Worm (Caenorhabditis elegans) whole organism, L4 larva: ENCODE data around the gene tric-1B.2.

Experiments
- F26F4.8 ChIP-seq: fragments of 200-800 bp; sonication (Bioruptor generic); conservative IDR thresholded peaks from 2 replicates; pipeline ENCODE4 v1.3.6; 2022; ENCODE audit warnings: missing genetic modification characterization, missing compliant biosample characterization
- R02D3.7 ChIP-seq: fragments of 150-350 bp; sonication (generic microtip); optimal IDR thresholded peaks from 3 replicates; lab custom pipeline; 2014; ENCODE audit warnings: missing biosample characterization, missing genetic modification characterization
- Y75B8A.6 ChIP-seq: fragments of 200-800 bp; sonication (Bioruptor generic); IDR thresholded peaks from 2 replicates; pipeline ENCODE4 v1.3.6; 2022; ENCODE audit warnings: missing genetic modification reagents, missing genetic modification characterization, missing compliant biosample characterization
- aha-1 ChIP-seq: fragments of 150-350 bp; peaks from one replicate; lab custom pipeline; 2014; ENCODE audit warnings: missing biosample characterization, missing genetic modification characterization
- aly-2 ChIP-seq: sonication (generic microtip); optimal IDR thresholded peaks from 2 replicates; lab custom pipeline; 2018; ENCODE audit warnings: missing biosample characterization, missing genetic modification characterization
- ceh-28 ChIP-seq: fragments of 150-350 bp; optimal IDR thresholded peaks from 2 replicates; lab custom pipeline; 2014; ENCODE audit warnings: missing biosample characterization, missing genetic modification reagents, missing genetic modification characterization
- daf-16 ChIP-seq, 3 experiments: sonication (generic microtip); optimal IDR thresholded peaks; 2 replicates each; lab custom pipeline; 2016 to 2017; ENCODE audit warnings: missing genetic modification characterization in 3 of 3, missing genetic modification reagents in 3 of 3, mild to moderate bottlenecking in 2 of 3, missing compliant biosample characterization in 2 of 3, missing biosample characterization in 1 of 3, moderate library complexity in 1 of 3
- dmd-6 ChIP-seq: fragments of 200-800 bp; sonication (Bioruptor generic); IDR thresholded peaks from 2 replicates; pipeline ENCODE4 v1.3.6; 2022; ENCODE audit warnings: missing genetic modification reagents, missing genetic modification characterization, missing compliant biosample characterization
- dmd-8 ChIP-seq: fragments of 200-800 bp; sonication (Bioruptor generic); IDR thresholded peaks from 2 replicates; pipeline ENCODE4 v1.3.6; 2022; ENCODE audit warnings: missing genetic modification characterization, missing compliant biosample characterization
- dpl-1 ChIP-seq: fragments of 150-350 bp; optimal IDR thresholded peaks from 2 replicates; lab custom pipeline; 2014; ENCODE audit warnings: missing biosample characterization, missing genetic modification reagents, missing genetic modification characterization
- dve-1 ChIP-seq: sonication (generic microtip); optimal IDR thresholded peaks from 2 replicates; lab custom pipeline; 2017; ENCODE audit warnings: antibody characterized with exemption, mild to moderate bottlenecking, missing genetic modification characterization, missing compliant biosample characterization; ENCODE audit not compliant: insufficient read depth
- fkh-10 ChIP-seq: fragments of 150-350 bp; optimal IDR thresholded peaks from 2 replicates; lab custom pipeline; 2014; ENCODE audit warnings: missing biosample characterization, missing genetic modification reagents, missing genetic modification characterization
- fos-1 ChIP-seq: fragments of 150-350 bp; optimal IDR thresholded peaks from 2 replicates; lab custom pipeline; 2014; ENCODE audit warnings: missing biosample characterization, missing genetic modification characterization
- hif-1 ChIP-seq, 2 experiments: sonication (generic microtip); optimal IDR thresholded peaks; 2 replicates each; lab custom pipeline; 2016 to 2017; ENCODE audit warnings: missing compliant biosample characterization in 2 of 2, missing genetic modification characterization in 2 of 2, missing genetic modification reagents in 2 of 2, missing genotype in 2 of 2, mild to moderate bottlenecking in 1 of 2
- hlh-30 ChIP-seq: sonication (generic microtip); optimal IDR thresholded peaks from 2 replicates; lab custom pipeline; 2017; ENCODE audit warnings: antibody characterized with exemption, mild to moderate bottlenecking, missing genetic modification characterization, missing compliant biosample characterization; ENCODE audit not compliant: insufficient read depth
- hmg-1.1 ChIP-seq: fragments of 200-800 bp; sonication (Bioruptor generic); IDR thresholded peaks from 2 replicates; pipeline ENCODE4 v1.3.6; 2022; ENCODE audit warnings: missing genetic modification reagents, missing genetic modification characterization, missing compliant biosample characterization
- jun-1 ChIP-seq: fragments of 150-350 bp; optimal IDR thresholded peaks from 2 replicates; lab custom pipeline; 2014; ENCODE audit warnings: missing biosample characterization, missing genetic modification reagents, missing genetic modification characterization
- lim-7 ChIP-seq: fragments of 200-800 bp; sonication (Bioruptor generic); IDR thresholded peaks from 2 replicates; pipeline ENCODE4 v1.3.6; 2022; ENCODE audit warnings: missing genetic modification characterization, missing compliant biosample characterization
- lin-1 ChIP-seq: fragments of 200-800 bp; sonication (Bioruptor generic); IDR thresholded peaks from 2 replicates; pipeline ENCODE4 v1.3.6; 2022; ENCODE audit warnings: missing genetic modification reagents, missing genetic modification characterization, missing compliant biosample characterization
- lin-15B ChIP-seq: fragments of 150-350 bp; sonication (generic microtip); optimal IDR thresholded peaks from 3 replicates; lab custom pipeline; 2014; ENCODE audit warnings: missing biosample characterization, missing genetic modification characterization
- lir-3 ChIP-seq: sonication (generic microtip); optimal IDR thresholded peaks from 2 replicates; lab custom pipeline; 2016; ENCODE audit warnings: mild to moderate bottlenecking, missing genetic modification characterization, missing compliant biosample characterization
- lsy-2 ChIP-seq, 2 experiments: fragments of 150-350 bp in 1 of 2; sonication (generic microtip) in 1 of 2; optimal IDR thresholded peaks; 2 replicates each; lab custom pipeline; 2014 to 2017; ENCODE audit warnings: missing biosample characterization in 2 of 2, missing genetic modification characterization in 2 of 2
- mdl-1 ChIP-seq, 2 experiments: fragments of 150-350 bp in 1 of 2; sonication (generic microtip) in 1 of 2; optimal IDR thresholded peaks; 2 replicates each; lab custom pipeline; 2014 to 2017; ENCODE audit warnings: missing biosample characterization in 2 of 2, missing genetic modification characterization in 2 of 2
- mdt-29 ChIP-seq: fragments of 200-800 bp; sonication (Bioruptor generic); IDR thresholded peaks from 2 replicates; pipeline ENCODE4 v1.3.6; 2022; ENCODE audit warnings: missing genetic modification reagents, missing genetic modification characterization, missing compliant biosample characterization
- mep-1 ChIP-seq: fragments of 150-350 bp; sonication (generic microtip); optimal IDR thresholded peaks from 3 replicates; lab custom pipeline; 2014; ENCODE audit warnings: missing biosample characterization, missing genetic modification characterization
- mxl-2 ChIP-seq: fragments of 200-800 bp; sonication (Bioruptor generic); conservative IDR thresholded peaks from 2 replicates; pipeline ENCODE4 v1.3.6; 2022; ENCODE audit warnings: missing genetic modification reagents, missing genetic modification characterization, missing compliant biosample characterization
- mxl-3 ChIP-seq: fragments of 200-800 bp; sonication (Bioruptor generic); optimal IDR thresholded peaks from 2 replicates; lab custom pipeline; 2018; ENCODE audit warnings: mild to moderate bottlenecking, missing genetic modification characterization, missing compliant biosample characterization
- nhr-25 ChIP-seq: sonication (generic microtip); optimal IDR thresholded peaks from 2 replicates; lab custom pipeline; 2017; ENCODE audit warnings: missing genetic modification characterization, mild to moderate bottlenecking, missing compliant biosample characterization, antibody characterized with exemption, moderate library complexity, borderline replicate concordance; ENCODE audit not compliant: insufficient read depth
- nhr-28 ChIP-seq: fragments of 150-350 bp; optimal IDR thresholded peaks from 2 replicates; lab custom pipeline; 2014; ENCODE audit warnings: missing biosample characterization, missing genetic modification characterization
- nhr-48 ChIP-seq: sonication (generic microtip); optimal IDR thresholded peaks from 2 replicates; lab custom pipeline; 2016; ENCODE audit warnings: mild to moderate bottlenecking, missing genetic modification characterization, missing compliant biosample characterization
- nhr-77 ChIP-seq: fragments of 150-350 bp; optimal IDR thresholded peaks from 2 replicates; lab custom pipeline; 2014; ENCODE audit warnings: missing biosample characterization, missing genetic modification characterization
- saeg-2 ChIP-seq: fragments of 200-800 bp; sonication (Bioruptor generic); IDR thresholded peaks from 2 replicates; pipeline ENCODE4 v1.3.6; 2022; ENCODE audit warnings: missing genetic modification reagents, missing genetic modification characterization, missing compliant biosample characterization
- set-16 ChIP-seq: fragments of 200-800 bp; sonication (Bioruptor generic); IDR thresholded peaks from 2 replicates; pipeline ENCODE4 v1.3.6; 2022; ENCODE audit warnings: missing genetic modification reagents, missing genetic modification characterization, missing compliant biosample characterization
- snpc-1.2 ChIP-seq: fragments of 200-800 bp; sonication (Bioruptor generic); IDR thresholded peaks from 2 replicates; pipeline ENCODE4 v1.3.6; 2022; ENCODE audit warnings: missing genetic modification reagents, missing genetic modification characterization, missing compliant biosample characterization
- snpc-4 ChIP-seq: fragments of 150-350 bp; optimal IDR thresholded peaks from 2 replicates; lab custom pipeline; 2014; ENCODE audit warnings: missing biosample characterization, missing genetic modification characterization
- unc-62 ChIP-seq, 3 experiments: fragments of 150-350 bp in 1 of 3; sonication (generic microtip); optimal IDR thresholded peaks in 2 of 3; peaks in 1 of 3; 1 replicate in 1 of 3; 2 replicates in 2 of 3; lab custom pipeline; 2014 to 2017; ENCODE audit warnings: missing biosample characterization in 3 of 3, missing genetic modification characterization in 3 of 3, missing genetic modification reagents in 3 of 3, missing genotype in 1 of 3
- vab-7 ChIP-seq: fragments of 200-800 bp; sonication (Bioruptor generic); IDR thresholded peaks from 2 replicates; pipeline ENCODE4 v1.3.6; 2022; ENCODE audit warnings: missing genetic modification reagents, missing genetic modification characterization, missing compliant biosample characterization
- zag-1 ChIP-seq: fragments of 150-350 bp; optimal IDR thresholded peaks from 2 replicates; lab custom pipeline; 2014; ENCODE audit warnings: missing biosample characterization, missing genetic modification characterization
- zfp-3 ChIP-seq: fragments of 200-800 bp; sonication (Bioruptor generic); conservative IDR thresholded peaks from 2 replicates; pipeline ENCODE4 v1.3.6; 2022; ENCODE audit warnings: missing genetic modification reagents, missing genetic modification characterization, missing compliant biosample characterization

The tric-1B.2 gene

ce11 chrII:12262567-12262966 lies 16.6 kb downstream of the tric-1B.2 start:
- TF ChIP-seq lim-7 (GFP tag; lab: Robert Waterston, UW) = no peak
- TF ChIP-seq vab-7 (GFP tag; lab: Robert Waterston, UW) = no peak
- no peak for TF ChIP-seq nhr-48 (tag; lab: Kevin White, UChicago)
- TF ChIP-seq snpc-4 = no peak
- peak; percentile 78 for TF ChIP-seq nhr-25 (tag; lab: Kevin White, UChicago)
- peak in 1 of 2 experiments; percentile 49 for TF ChIP-seq unc-62 (GFP tag; optimal IDR thresholded peaks at IDR 0.05 in 1 of 2; lab: Kevin White, UChicago)
- TF ChIP-seq unc-62 (tag; optimal IDR thresholded peaks at IDR 0.05; lab: Kevin White, UChicago) = no peak
- no peak for TF ChIP-seq mdt-29
- TF ChIP-seq nhr-77 (tag; lab: Kevin White, UChicago) = no peak
- peak; percentile 39 for TF ChIP-seq dve-1
- 0 out of 2 replicates have a peak, but pooled peaks have one; percentile 11 for TF ChIP-seq set-16 (GFP tag; lab: Robert Waterston, UW)
- no peak for TF ChIP-seq F26F4.8 (GFP tag; lab: Robert Waterston, UW)
- TF ChIP-seq hlh-30 (tag; lab: Kevin White, UChicago) = no peak
- peak; percentile 20 for TF ChIP-seq nhr-28 (tag; lab: Kevin White, UChicago)
- TF ChIP-seq saeg-2 (GFP tag; lab: Robert Waterston, UW) = no peak
- peak; percentile 32 for TF ChIP-seq mep-1
- peak in 1 of 2 experiments; percentile 7 for TF ChIP-seq lsy-2 (tag; optimal IDR thresholded peaks at IDR 0.05; lab: Kevin White, UChicago)
- no peak for TF ChIP-seq fkh-10 (GFP tag; lab: Kevin White, UChicago)
- no peak for TF ChIP-seq lin-1 (GFP tag; lab: Robert Waterston, UW)
- no peak for TF ChIP-seq zag-1 (tag; lab: Kevin White, UChicago)
- TF ChIP-seq lin-15B (tag; lab: Kevin White, UChicago) = no peak
- TF ChIP-seq R02D3.7 (tag; lab: Kevin White, UChicago) = no peak
- no peak for TF ChIP-seq ceh-28 (tag; lab: Kevin White, UChicago)
- no peak for TF ChIP-seq dmd-8 (GFP tag; lab: Robert Waterston, UW)
- no peak for TF ChIP-seq mdl-1 (tag; optimal IDR thresholded peaks at IDR 0.05; lab: Kevin White, UChicago)
- TF ChIP-seq mxl-2 (GFP tag; lab: Robert Waterston, UW) = no peak
- no peak for TF ChIP-seq Y75B8A.6
- no peak for TF ChIP-seq jun-1 (tag; lab: Kevin White, UChicago)
- TF ChIP-seq aly-2 (tag; lab: Kevin White, UChicago) = no peak
- TF ChIP-seq zfp-3 (GFP tag; lab: Robert Waterston, UW) = no peak
- no peak for TF ChIP-seq lir-3 (tag; lab: Kevin White, UChicago)
- TF ChIP-seq aha-1 = peak; percentile 51
- TF ChIP-seq hmg-1.1 (GFP tag; lab: Robert Waterston, UW) = peak; percentile 31; the same call in 1 of the 2 replicates

ce11 chrII:12261147-12261821 lies 17.9 kb downstream of the tric-1B.2 start:
- TF ChIP-seq aha-1 = peak; percentile 91
- TF ChIP-seq hlh-30 (tag; lab: Kevin White, UChicago) = peak; percentile 7
- TF ChIP-seq mxl-3 (GFP tag; lab: Kevin White, UChicago) = no peak
- no peak for TF ChIP-seq fos-1 (tag; lab: Kevin White, UChicago)
- TF ChIP-seq dpl-1 (GFP tag; lab: Kevin White, UChicago) = no peak
- TF ChIP-seq dmd-6 (GFP tag; lab: Robert Waterston, UW) = peak; percentile 22; the same call in 1 of the 2 replicates
- peak; percentile 14 for TF ChIP-seq dve-1
- peak; percentile 26 for TF ChIP-seq mep-1
- no peak for TF ChIP-seq snpc-1.2 (GFP tag; lab: Robert Waterston, UW)
- peak; percentile 76 to 83 for TF ChIP-seq hif-1 (tag; optimal IDR thresholded peaks at IDR 0.05; lab: Kevin White, UChicago)
- 0 out of 2 replicates have a peak, but pooled peaks have one; percentile 12 for TF ChIP-seq set-16 (GFP tag; lab: Robert Waterston, UW)
- TF ChIP-seq daf-16 (GFP tag; optimal IDR thresholded peaks at IDR 0.05; lab: Kevin White, UChicago) = no peak
- TF ChIP-seq daf-16 (tag; optimal IDR thresholded peaks at IDR 0.05; lab: Kevin White, UChicago) = peak; percentile 25
- peak in 1 of 2 experiments; percentile 25 for TF ChIP-seq mdl-1 (tag; optimal IDR thresholded peaks at IDR 0.05; lab: Kevin White, UChicago)
